Worm (Caenorhabditis elegans) whole organism, late embryonic: ENCODE results near the gene W04B5.8.
"Not testable (repeated sequence)": the region's sequence is repeated elsewhere in the genome, so short reads cannot be mapped to it uniquely, and the experiment has no call there.

Experiments
- C08G9.2 ChIP-seq: sonication (generic microtip); optimal IDR thresholded peaks from 2 replicates; lab custom pipeline; 2016; ENCODE audit warnings: mild to moderate bottlenecking, missing genetic modification characterization, moderate library complexity, missing compliant biosample characterization
- C38D4.7 ChIP-seq: fragments of 200-800 bp; sonication (Bioruptor generic); optimal IDR thresholded peaks from 2 replicates; lab custom pipeline; 2018; ENCODE audit warnings: mild to moderate bottlenecking, missing genetic modification characterization, moderate library complexity, missing compliant biosample characterization
- K02D7.2 ChIP-seq: sonication (generic microtip); optimal IDR thresholded peaks from 2 replicates; lab custom pipeline; 2017; ENCODE audit warnings: mild to moderate bottlenecking, missing genetic modification characterization, missing compliant biosample characterization
- T23F11.4 ChIP-seq: fragments of 200-800 bp; sonication (Bioruptor generic); optimal IDR thresholded peaks from 2 replicates; lab custom pipeline; 2018; ENCODE audit warnings: mild to moderate bottlenecking, missing genetic modification characterization, missing compliant biosample characterization
- Y22D7AL.16 ChIP-seq: sonication (generic microtip); optimal IDR thresholded peaks from 2 replicates; lab custom pipeline; 2016; ENCODE audit warnings: missing genetic modification characterization, missing compliant biosample characterization
- ahr-1 ChIP-seq: sonication (generic microtip); optimal IDR thresholded peaks from 2 replicates; lab custom pipeline; 2016; ENCODE audit warnings: missing genetic modification characterization, missing compliant biosample characterization
- ama-1 ChIP-seq: fragments of 150-350 bp; optimal IDR thresholded peaks from 2 replicates; lab custom pipeline; 2014
- ceh-2 ChIP-seq: sonication (generic microtip); optimal IDR thresholded peaks from 2 replicates; lab custom pipeline; 2016; ENCODE audit warnings: missing genotype, missing genetic modification characterization, missing compliant biosample characterization
- ceh-22 ChIP-seq: sonication (generic microtip); optimal IDR thresholded peaks from 2 replicates; lab custom pipeline; 2017; ENCODE audit warnings: missing biosample characterization, missing genetic modification characterization
- ceh-24 ChIP-seq: sonication (generic microtip); optimal IDR thresholded peaks from 2 replicates; lab custom pipeline; 2016; ENCODE audit warnings: mild to moderate bottlenecking, missing genetic modification characterization, missing compliant biosample characterization
- ceh-34 ChIP-seq: sonication (generic microtip); optimal IDR thresholded peaks from 2 replicates; lab custom pipeline; 2016; ENCODE audit warnings: mild to moderate bottlenecking, missing genetic modification characterization, missing compliant biosample characterization
- ceh-48 ChIP-seq: sonication (generic microtip); optimal IDR thresholded peaks from 2 replicates; lab custom pipeline; 2016; ENCODE audit warnings: missing genetic modification characterization, inconsistent platforms, missing compliant biosample characterization
- elt-4 ChIP-seq: sonication (generic microtip); optimal IDR thresholded peaks from 2 replicates; lab custom pipeline; 2016; ENCODE audit warnings: missing genetic modification characterization, missing compliant biosample characterization
- ets-4 ChIP-seq: sonication (generic microtip); optimal IDR thresholded peaks from 2 replicates; lab custom pipeline; 2016; ENCODE audit warnings: missing genetic modification characterization, missing compliant biosample characterization
- eyg-1 ChIP-seq: sonication (generic microtip); optimal IDR thresholded peaks from 2 replicates; lab custom pipeline; 2016; ENCODE audit warnings: missing genotype, missing genetic modification characterization, missing compliant biosample characterization
- fkh-6 ChIP-seq: sonication (generic microtip); optimal IDR thresholded peaks from 2 replicates; lab custom pipeline; 2016; ENCODE audit warnings: missing genetic modification characterization, missing compliant biosample characterization
- gmeb-2 ChIP-seq: sonication (generic microtip); optimal IDR thresholded peaks from 2 replicates; lab custom pipeline; 2016; ENCODE audit warnings: missing genetic modification characterization, inconsistent platforms, missing compliant biosample characterization
- hlh-15 ChIP-seq: sonication (generic microtip); optimal IDR thresholded peaks from 2 replicates; lab custom pipeline; 2016; ENCODE audit warnings: missing genetic modification characterization, missing compliant biosample characterization
- madf-2 ChIP-seq: sonication (generic microtip); optimal IDR thresholded peaks from 2 replicates; lab custom pipeline; 2017; ENCODE audit warnings: missing genetic modification characterization, missing compliant biosample characterization
- nhr-11 ChIP-seq: fragments of 150-350 bp; optimal IDR thresholded peaks from 2 replicates; lab custom pipeline; 2014; ENCODE audit warnings: missing biosample characterization, missing genetic modification characterization
- nhr-232 ChIP-seq: sonication (generic microtip); optimal IDR thresholded peaks from 2 replicates; lab custom pipeline; 2016; ENCODE audit warnings: missing genetic modification characterization, missing compliant biosample characterization
- npax-4 ChIP-seq: sonication (generic microtip); optimal IDR thresholded peaks from 2 replicates; lab custom pipeline; 2016; ENCODE audit warnings: missing genetic modification characterization, missing compliant biosample characterization
- pha-2 ChIP-seq: sonication (generic microtip); optimal IDR thresholded peaks from 2 replicates; lab custom pipeline; 2017; ENCODE audit warnings: mild to moderate bottlenecking, missing genetic modification characterization, missing compliant biosample characterization
- pros-1 ChIP-seq: fragments of 150-350 bp; optimal IDR thresholded peaks from 2 replicates; lab custom pipeline; 2014; ENCODE audit warnings: missing biosample characterization, missing genetic modification reagents, missing genetic modification characterization
- sdc-2 ChIP-seq: sonication (generic microtip); optimal IDR thresholded peaks from 2 replicates; lab custom pipeline; 2016; ENCODE audit warnings: missing genotype, missing genetic modification characterization, missing compliant biosample characterization
- sox-2 ChIP-seq: fragments of 200-800 bp; sonication (Bioruptor generic); IDR thresholded peaks from 2 replicates; pipeline ENCODE4 v1.3.6; 2022; ENCODE audit warnings: missing genetic modification reagents, missing genetic modification characterization, missing compliant biosample characterization
- sox-4 ChIP-seq: sonication (generic microtip); optimal IDR thresholded peaks from 2 replicates; lab custom pipeline; 2017; ENCODE audit warnings: mild to moderate bottlenecking, missing genetic modification characterization, inconsistent platforms, missing compliant biosample characterization
- syd-9 ChIP-seq: sonication (generic microtip); optimal IDR thresholded peaks from 2 replicates; lab custom pipeline; 2016; ENCODE audit warnings: mild to moderate bottlenecking, missing genetic modification characterization, moderate library complexity, missing compliant biosample characterization
- tbx-7 ChIP-seq: sonication (generic microtip); optimal IDR thresholded peaks from 2 replicates; lab custom pipeline; 2016; ENCODE audit warnings: missing genotype, missing genetic modification characterization, missing compliant biosample characterization
- unc-55 ChIP-seq: sonication (generic microtip); optimal IDR thresholded peaks from 2 replicates; lab custom pipeline; 2017; ENCODE audit warnings: missing biosample characterization, missing genetic modification reagents, missing genetic modification characterization
- unc-86 ChIP-seq: sonication (generic microtip); optimal IDR thresholded peaks from 2 replicates; lab custom pipeline; 2016; ENCODE audit warnings: missing genetic modification characterization, missing compliant biosample characterization

The W04B5.8 gene

ce11 chrIII:2432925-2433324, 6.8 kb downstream of the W04B5.8 start:
- TF ChIP-seq npax-4 (tag; lab: Kevin White, UChicago) (no peak), C08G9.2 (tag; lab: Kevin White, UChicago) (no peak), tbx-7 (tag; lab: Kevin White, UChicago) (no peak), pha-2 (tag; lab: Kevin White, UChicago) (no peak), elt-4 (tag; lab: Kevin White, UChicago) (no peak), unc-86 (tag; lab: Kevin White, UChicago) (no peak), ceh-2 (tag; lab: Kevin White, UChicago) (no peak), pros-1 (tag; lab: Kevin White, UChicago) (no peak), C38D4.7 (GFP tag; lab: Kevin White, UChicago) (no peak), nhr-11 (tag; lab: Kevin White, UChicago) (no peak), fkh-6 (tag; lab: Kevin White, UChicago) (no peak), eyg-1 (tag; lab: Kevin White, UChicago) (no peak), nhr-232 (tag; lab: Kevin White, UChicago) (no peak)

- not testable (repeated sequence) for TF ChIP-seq ets-4, Y22D7AL.16, nhr-11 (tag; lab: Kevin White, UChicago)
Measured at ce11 chrIII:2435373-2435772, 9.3 kb downstream of the W04B5.8 start, which contains the start of gene W04B5.6. Gene W04B5.6, minus strand, starts transcription at chrIII:2435473.

ce11 chrIII:2435805-2436204, 9.7 kb downstream of the W04B5.8 start, which contains the start of gene E02H9.6:
Gene E02H9.6, plus strand, starts transcription at chrIII:2436105.
- TF ChIP-seq ceh-34 (tag; lab: Kevin White, UChicago); madf-2; elt-4 (tag; lab: Kevin White, UChicago): not testable (repeated sequence)

ce11 chrIII:2438543-2438942, 12.4 kb downstream of the W04B5.8 start, which contains the start of gene E02H9.13:
Gene E02H9.13, minus strand, starts transcription at chrIII:2438741.
- TF ChIP-seq ama-1 (lab: Kevin White, UChicago) (no peak), ceh-48 (tag; lab: Kevin White, UChicago) (peak; percentile 89), pha-2 (tag; lab: Kevin White, UChicago) (no peak)

ce11 chrIII:2445574-2446259, 19.6 kb downstream of the W04B5.8 start, which contains the start of the genes E02H9.7 and klo-2:
Gene E02H9.7, minus strand, starts transcription at chrIII:2445674.
Gene klo-2, plus strand, starts transcription at chrIII:2446209.
- TF ChIP-seq fkh-6 (tag; lab: Kevin White, UChicago) = no peak
- TF ChIP-seq sox-2 (GFP tag; lab: Robert Waterston, UW) = no peak
- no peak for TF ChIP-seq gmeb-2 (tag; lab: Kevin White, UChicago)
- TF ChIP-seq K02D7.2 (tag; lab: Kevin White, UChicago) = no peak
- no peak for TF ChIP-seq T23F11.4
- no peak for TF ChIP-seq syd-9
- no peak for TF ChIP-seq hlh-15 (tag; lab: Kevin White, UChicago)
- no peak for TF ChIP-seq ceh-24 (tag; lab: Kevin White, UChicago)
- TF ChIP-seq C38D4.7 (GFP tag; lab: Kevin White, UChicago) = no peak
- no peak for TF ChIP-seq sox-4 (tag; lab: Kevin White, UChicago)
- no peak for TF ChIP-seq ceh-22 (tag; lab: Kevin White, UChicago)
- no peak for TF ChIP-seq unc-55 (GFP tag; lab: Kevin White, UChicago)
- TF ChIP-seq sdc-2 = no peak
- no peak for TF ChIP-seq ahr-1 (tag; lab: Kevin White, UChicago)
